Fruit fly (Drosophila melanogaster): ENCODE results near the gene Bap111.

DNA sequence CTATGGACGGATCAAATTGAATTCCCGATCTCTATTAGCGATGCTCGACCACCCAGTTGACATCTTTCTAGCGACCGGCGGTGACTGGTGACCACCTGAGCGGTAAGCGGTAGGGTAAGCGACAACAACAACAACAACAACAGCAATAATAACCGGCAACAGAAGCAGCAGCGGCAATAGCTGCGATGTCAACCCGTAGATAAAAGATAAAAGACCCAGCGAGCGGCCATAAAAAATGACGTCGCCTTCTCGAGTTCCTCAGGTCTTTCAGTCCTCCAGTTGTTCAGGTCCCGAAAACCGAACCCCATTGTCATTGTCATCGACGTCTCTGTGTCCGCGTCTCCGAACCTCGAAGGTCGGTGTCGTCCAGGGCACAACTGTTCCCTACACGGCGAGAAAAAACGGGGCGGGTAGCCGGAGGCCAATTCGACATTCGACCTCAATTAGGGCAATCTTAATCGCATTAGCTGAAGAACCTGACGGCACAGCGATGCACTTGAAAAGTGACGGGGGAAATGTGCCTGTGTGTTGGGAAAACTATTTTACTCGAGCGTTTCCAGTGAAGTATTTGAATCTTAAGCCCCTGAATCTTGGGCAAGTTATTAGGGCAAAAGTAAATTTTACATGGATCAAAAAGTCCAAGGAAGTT, 16.4 kb upstream of the Bap111 start:
- TF ChIP-seq h (optimal IDR thresholded peaks at IDR 0.05) (no peak), Sin3A (optimal IDR thresholded peaks at IDR 0.05) (no peak)
